Fruit fly (Drosophila melanogaster) whole organism, wandering third instar larva: ENCODE data around the gene CG3909.

ENCODE experiments used
- Abd-B ChIP-seq: fragments of >200 bp; optimal IDR thresholded peaks from 2 replicates; lab custom pipeline; 2017; ENCODE audit warnings: missing biosample characterization, missing genetic modification characterization
- CG32264 ChIP-seq: fragments of 200-800 bp; sonication (Bioruptor generic); optimal IDR thresholded peaks from 2 replicates; lab custom pipeline; 2016; ENCODE audit warnings: missing biosample characterization, missing genetic modification characterization
- CG9705 ChIP-seq: fragments of 200-800 bp; sonication (Bioruptor generic); optimal IDR thresholded peaks from 2 replicates; lab custom pipeline; 2018; ENCODE audit warnings: missing biosample characterization, mild to moderate bottlenecking, missing genetic modification characterization
- CrebA ChIP-seq: fragments of 200-800 bp; sonication (Bioruptor generic); optimal IDR thresholded peaks from 2 replicates; lab custom pipeline; 2016; ENCODE audit warnings: missing biosample characterization, mild to moderate bottlenecking, missing genetic modification characterization, borderline replicate concordance
- Dfd ChIP-seq: fragments of >200 bp; optimal IDR thresholded peaks from 2 replicates; lab custom pipeline; 2017; ENCODE audit warnings: missing biosample characterization, missing genetic modification characterization
- GATAd ChIP-seq: sonication (Bioruptor generic); optimal IDR thresholded peaks from 2 replicates; lab custom pipeline; 2016; ENCODE audit warnings: missing biosample characterization, missing genetic modification characterization
- Hr78 ChIP-seq: fragments of >200 bp; optimal IDR thresholded peaks from 2 replicates; lab custom pipeline; 2017; ENCODE audit warnings: missing biosample characterization, missing genetic modification characterization
- Hr83 ChIP-seq: fragments of 200-300 bp; sonication (Bioruptor generic); optimal IDR thresholded peaks from 2 replicates; lab custom pipeline; 2016; ENCODE audit warnings: missing biosample characterization, mild to moderate bottlenecking, missing genetic modification characterization, moderate library complexity; ENCODE audit not compliant: poor library complexity, severe bottlenecking
- Jra ChIP-seq: sonication (Bioruptor generic); optimal IDR thresholded peaks from 2 replicates; lab custom pipeline; 2016; ENCODE audit warnings: missing biosample characterization, missing genetic modification characterization
- Mio ChIP-seq: sonication (Bioruptor generic); optimal IDR thresholded peaks from 2 replicates; lab custom pipeline; 2016; ENCODE audit warnings: missing biosample characterization, missing genetic modification characterization
- OdsH ChIP-seq: fragments of 200-800 bp; sonication (Bioruptor generic); optimal IDR thresholded peaks from 2 replicates; lab custom pipeline; 2016; ENCODE audit warnings: missing biosample characterization, mild to moderate bottlenecking, missing genetic modification characterization
- Rel ChIP-seq, 2 experiments: fragments of 200-800 bp; sonication (Bioruptor generic) in 1 of 2; optimal IDR thresholded peaks; 2 replicates in 1 of 2; 3 replicates in 1 of 2; lab custom pipeline; 2016 to 2019; ENCODE audit warnings: mild to moderate bottlenecking in 2 of 2, missing biosample characterization in 2 of 2, missing genetic modification characterization in 2 of 2, moderate library complexity in 1 of 2
- Sp1 ChIP-seq: fragments of 200-800 bp; sonication (Bioruptor generic); optimal IDR thresholded peaks from 3 replicates; lab custom pipeline; 2019; ENCODE audit warnings: missing biosample characterization, mild to moderate bottlenecking, missing genetic modification characterization, moderate library complexity
- Vsx2 ChIP-seq: fragments of 200-300, 225-300 bp; sonication (Bioruptor generic); optimal IDR thresholded peaks from 2 replicates; lab custom pipeline; 2018; ENCODE audit warnings: missing biosample characterization, missing genetic modification characterization; ENCODE audit not compliant: partially characterized antibody
- br ChIP-seq: fragments of 200-800 bp; sonication (Bioruptor generic); optimal IDR thresholded peaks from 2 replicates; lab custom pipeline; 2016; ENCODE audit warnings: missing biosample characterization, missing genetic modification characterization
- brk ChIP-seq: fragments of 200-800 bp; sonication (Bioruptor generic); optimal IDR thresholded peaks from 2 replicates; lab custom pipeline; 2016; ENCODE audit warnings: missing biosample characterization, mild to moderate bottlenecking, missing genetic modification characterization
- dmrt93B ChIP-seq: fragments of 200-800 bp; sonication (Bioruptor generic); optimal IDR thresholded peaks from 2 replicates; lab custom pipeline; 2018; ENCODE audit warnings: missing biosample characterization, mild to moderate bottlenecking, missing genetic modification characterization
- dsf ChIP-seq: sonication (Bioruptor generic); optimal IDR thresholded peaks from 2 replicates; lab custom pipeline; 2016; ENCODE audit warnings: missing biosample characterization, missing genetic modification characterization, borderline replicate concordance
- ey ChIP-seq: fragments of 200-800 bp; sonication (Bioruptor generic); optimal IDR thresholded peaks from 2 replicates; lab custom pipeline; 2016; ENCODE audit warnings: missing biosample characterization, missing genetic modification characterization
- foxo ChIP-seq, 2 experiments: fragments of 200-800 bp; sonication (Bioruptor generic); optimal IDR thresholded peaks; 2 replicates in 1 of 2; 3 replicates in 1 of 2; lab custom pipeline; 2016 to 2017; ENCODE audit warnings: missing biosample characterization in 2 of 2, missing genetic modification characterization in 2 of 2
- fru ChIP-seq: fragments of 200-800 bp; sonication (Bioruptor generic); optimal IDR thresholded peaks from 3 replicates; lab custom pipeline; 2016; ENCODE audit warnings: missing biosample characterization, mild to moderate bottlenecking, missing genetic modification characterization
- jim ChIP-seq: fragments of 175-275, 200-325 bp; sonication (Bioruptor generic); optimal IDR thresholded peaks from 2 replicates; lab custom pipeline; 2016; ENCODE audit warnings: missing biosample characterization, mild to moderate bottlenecking, missing genetic modification characterization
- lola ChIP-seq: fragments of >200 bp; optimal IDR thresholded peaks from 2 replicates; lab custom pipeline; 2017; ENCODE audit warnings: missing biosample characterization, missing genetic modification characterization
- pan ChIP-seq: fragments of >200 bp; optimal IDR thresholded peaks from 2 replicates; lab custom pipeline; 2017
- rgr ChIP-seq: fragments of 200-800 bp; sonication (Bioruptor generic); optimal IDR thresholded peaks from 3 replicates; lab custom pipeline; 2016; ENCODE audit warnings: missing biosample characterization, mild to moderate bottlenecking, missing genetic modification characterization
- sage ChIP-seq: fragments of 200-800 bp; sonication (Bioruptor generic); optimal IDR thresholded peaks from 2 replicates; lab custom pipeline; 2016; ENCODE audit warnings: missing biosample characterization, mild to moderate bottlenecking, missing genetic modification characterization
- sv ChIP-seq: fragments of 200-800 bp; sonication (Bioruptor generic); optimal IDR thresholded peaks from 3 replicates; lab custom pipeline; 2016; ENCODE audit warnings: missing biosample characterization, missing genetic modification characterization
- tai ChIP-seq: sonication (Bioruptor generic); optimal IDR thresholded peaks from 2 replicates; lab custom pipeline; 2016; ENCODE audit warnings: missing biosample characterization, missing genetic modification characterization
- usp ChIP-seq: fragments of >200 bp; optimal IDR thresholded peaks from 2 replicates; lab custom pipeline; 2017; ENCODE audit warnings: missing biosample characterization, missing genetic modification characterization
- woc ChIP-seq: sonication (Bioruptor generic); optimal IDR thresholded peaks from 2 replicates; lab custom pipeline; 2016; ENCODE audit warnings: missing biosample characterization, mild to moderate bottlenecking, missing genetic modification characterization

Gene CG3909

dm6 chr3R:10032951-10033720 is 9.9 kb upstream of the CG3909 start:
- TF ChIP-seq CG9705 (no peak), Mio (GFP tag; lab: Kevin White, UChicago) (no peak), foxo (GFP tag; optimal IDR thresholded peaks at IDR 0.05; lab: Kevin White, UChicago) (no peak), woc (GFP tag; lab: Kevin White, UChicago) (no peak), usp (GFP tag; lab: Kevin White, UChicago) (no peak), Sp1 (GFP tag; lab: Kevin White, UChicago) (no peak), br (GFP tag; lab: Kevin White, UChicago) (no peak), CG32264 (GFP tag; lab: Kevin White, UChicago) (no peak), lola (GFP tag; lab: Kevin White, UChicago) (no peak), sage (GFP tag; lab: Kevin White, UChicago) (no peak), Rel (GFP tag; optimal IDR thresholded peaks at IDR 0.05; lab: Kevin White, UChicago) (no peak), Rel (tag; optimal IDR thresholded peaks at IDR 0.05; lab: Kevin White, UChicago) (no peak), Hr78 (no peak), OdsH (GFP tag; lab: Kevin White, UChicago) (no peak), Abd-B (GFP tag; lab: Kevin White, UChicago) (no peak), pan (lab: Kevin White, UChicago) (no peak), sv (GFP tag; lab: Kevin White, UChicago) (no peak), fru (GFP tag; lab: Kevin White, UChicago) (no peak), Hr83 (GFP tag; lab: Kevin White, UChicago) (no peak), dmrt93B (GFP tag; lab: Kevin White, UChicago) (no peak), CrebA (GFP tag; lab: Kevin White, UChicago) (no peak)

- TF ChIP-seq Rel (GFP tag; optimal IDR thresholded peaks at IDR 0.05; lab: Kevin White, UChicago) (no peak), Rel (tag; optimal IDR thresholded peaks at IDR 0.05; lab: Kevin White, UChicago) (peak; percentile 19), Jra (GFP tag; lab: Kevin White, UChicago) (no peak)
These were observed 8.0 kb upstream of the CG3909 start for dm6 chr3R:10034995-10035446.

- peak; percentile 47 for TF ChIP-seq brk (GFP tag; lab: Kevin White, UChicago)
- no peak for TF ChIP-seq Vsx2 (GFP tag; lab: Kevin White, UChicago)
- TF ChIP-seq dsf (GFP tag; lab: Kevin White, UChicago), result no peak
These were observed 7.3 kb upstream of the CG3909 start for dm6 chr3R:10035765-10036164.

dm6 chr3R:10039188-10039587 is 3.9 kb upstream of the CG3909 start:
- TF ChIP-seq Jra (GFP tag; lab: Kevin White, UChicago), result no peak
- no peak for TF ChIP-seq tai (GFP tag; lab: Kevin White, UChicago)
- TF ChIP-seq fru (GFP tag; lab: Kevin White, UChicago), result no peak
- TF ChIP-seq ey (GFP tag; lab: Kevin White, UChicago), result no peak
- TF ChIP-seq GATAd (GFP tag; lab: Kevin White, UChicago), result no peak
- no peak for TF ChIP-seq woc (GFP tag; lab: Kevin White, UChicago)
- no peak for TF ChIP-seq Sp1 (GFP tag; lab: Kevin White, UChicago)
- no peak for TF ChIP-seq sage (GFP tag; lab: Kevin White, UChicago)
- no peak for TF ChIP-seq Mio (GFP tag; lab: Kevin White, UChicago)
- TF ChIP-seq Dfd, result no peak
- TF ChIP-seq brk (GFP tag; lab: Kevin White, UChicago), result no peak
- no peak for TF ChIP-seq rgr
- TF ChIP-seq dsf (GFP tag; lab: Kevin White, UChicago), result no peak
- no peak for TF ChIP-seq Hr83 (GFP tag; lab: Kevin White, UChicago)
- no peak for TF ChIP-seq jim (GFP tag; lab: Kevin White, UChicago)
- TF ChIP-seq dmrt93B (GFP tag; lab: Kevin White, UChicago), result no peak
- no peak for TF ChIP-seq Hr78
- no peak for TF ChIP-seq foxo (GFP tag; optimal IDR thresholded peaks at IDR 0.05; lab: Kevin White, UChicago)
- TF ChIP-seq Abd-B (GFP tag; lab: Kevin White, UChicago), result no peak
